Fruit fly (Drosophila melanogaster): Measurements from ENCODE around the gene Flad2.

Flad2 gene

dm6 chr2L:13368940-13369339 is 43.4 kb upstream of the Flad2 start, which contains the start of gene CG31855 (continued):
- peak; percentile 63 for TF ChIP-seq Ssrp (tag; optimal IDR thresholded peaks at IDR 0.05)
- TF ChIP-seq klu (GFP tag; IDR thresholded peaks at IDR 0.05), result peak; percentile 62
- no peak for TF ChIP-seq Dip2 (GFP tag; IDR thresholded peaks at IDR 0.05)
- TF ChIP-seq luna (GFP tag; optimal IDR thresholded peaks at IDR 0.05), result peak; percentile 16
- peak; percentile 25; the same call in 1 of the 2 replicates for TF ChIP-seq CG11696 (GFP tag; IDR thresholded peaks at IDR 0.05)
- no peak for TF ChIP-seq CG7963 (GFP tag; IDR thresholded peaks at IDR 0.05; ENCODE audit: partially characterized antibody)
- TF ChIP-seq grau (tag; optimal IDR thresholded peaks at IDR 0.05), result peak; percentile 83
- peak; percentile 64 for TF ChIP-seq CG14667 (GFP tag; IDR thresholded peaks at IDR 0.05)
- TF ChIP-seq seq (GFP tag; IDR thresholded peaks at IDR 0.05), result peak; percentile 50; the same call in 1 of the 2 replicates
- TF ChIP-seq CG11398 (GFP tag; optimal IDR thresholded peaks at IDR 0.05), result no peak
- peak; percentile 49; the same call in 1 of the 2 replicates for TF ChIP-seq Bgb (GFP tag; IDR thresholded peaks at IDR 0.05; ENCODE audit: partially characterized antibody)
- peak; percentile 83 for TF ChIP-seq dysf (GFP tag; IDR thresholded peaks at IDR 0.05)
- no peak for TF ChIP-seq bowl (GFP tag; IDR thresholded peaks at IDR 0.05)
- TF ChIP-seq slp2 (GFP tag; optimal IDR thresholded peaks at IDR 0.05), result peak; percentile 39
- TF ChIP-seq Xrp1 (GFP tag; IDR thresholded peaks at IDR 0.05), result peak; percentile 86
- no peak for TF ChIP-seq nerfin-2 (GFP tag; IDR thresholded peaks at IDR 0.05; ENCODE audit: partially characterized antibody)

dm6 chr2L:13370762-13371161 is 41.6 kb upstream of the Flad2 start, which contains the start of gene ND-B22:
Gene ND-B22 (minus strand): TSS chr2L:13371110.
- TF ChIP-seq pnt (GFP tag; optimal IDR thresholded peaks at IDR 0.05) (no peak), Dref (GFP tag; IDR thresholded peaks at IDR 0.05) (0 out of 2 replicates have a peak, but pooled peaks have one; percentile 24), Rx (GFP tag; IDR thresholded peaks at IDR 0.05) (peak; percentile 35), vvl (GFP tag; IDR thresholded peaks at IDR 0.05) (peak; percentile 83), YL-1 (GFP tag; optimal IDR thresholded peaks at IDR 0.05) (peak; percentile 84), MESR4 (GFP tag; optimal IDR thresholded peaks at IDR 0.05) (peak; percentile 90), run (tag; optimal IDR thresholded peaks at IDR 0.05) (peak; percentile 12), HLH3B (GFP tag; IDR thresholded peaks at IDR 0.05) (no peak), E2f2 (GFP tag; IDR thresholded peaks at IDR 0.05) (peak; percentile 93), Lim3 (GFP tag; IDR thresholded peaks at IDR 0.05) (no peak), CG2116 (GFP tag; optimal IDR thresholded peaks at IDR 0.05) (peak; percentile 3), shn (GFP tag; optimal IDR thresholded peaks at IDR 0.05) (peak; percentile 6), lab (GFP tag; optimal IDR thresholded peaks at IDR 0.05) (peak; percentile 57), CG16863 (GFP tag; optimal IDR thresholded peaks at IDR 0.05) (no peak), CG30403 (GFP tag; optimal IDR thresholded peaks at IDR 0.05) (peak; percentile 58), Fer1 (GFP tag; optimal IDR thresholded peaks at IDR 0.05) (peak; percentile 61), Hr51 (GFP tag; optimal IDR thresholded peaks at IDR 0.05) (peak in 1 of 2 experiments; percentile 5), CG2120 (GFP tag; optimal IDR thresholded peaks at IDR 0.05) (peak; percentile 73), CG10147 (GFP tag; optimal IDR thresholded peaks at IDR 0.05) (peak; percentile 17), Gsc (GFP tag; IDR thresholded peaks at IDR 0.05) (no peak), CG15601 (tag; optimal IDR thresholded peaks at IDR 0.05) (peak; percentile 52), Hmx (GFP tag; optimal IDR thresholded peaks at IDR 0.05) (no peak), CG3995 (GFP tag; optimal IDR thresholded peaks at IDR 0.05) (peak; percentile 32), CG10462 (GFP tag; optimal IDR thresholded peaks at IDR 0.05) (no peak), CG17361 (GFP tag; IDR thresholded peaks at IDR 0.05) (peak; percentile 39; the same call in 1 of the 3 replicates), stc (GFP tag; IDR thresholded peaks at IDR 0.05) (no peak), hkb (optimal IDR thresholded peaks at IDR 0.05) (no peak), hkb (GFP tag; IDR thresholded peaks at IDR 0.05) (peak; percentile 34; the same call in 1 of the 2 replicates), CG1647 (GFP tag; optimal IDR thresholded peaks at IDR 0.05) (peak; percentile 54), bab2 (GFP tag; optimal IDR thresholded peaks at IDR 0.05) (peak; percentile 6), CG12391 (tag; optimal IDR thresholded peaks at IDR 0.05) (peak; percentile 18), Med (GFP tag) (peak; percentile 88), CG11085 (GFP tag; IDR thresholded peaks at IDR 0.05) (0 out of 2 replicates have a peak, but pooled peaks have one; percentile 11), Lhr (GFP tag; optimal IDR thresholded peaks at IDR 0.05) (peak; percentile 34), Mes4 (GFP tag; optimal IDR thresholded peaks at IDR 0.05) (no peak)

Data from whole organism, embryonic.